Fruit fly (Drosophila melanogaster): ENCODE results near the gene CG12320.

Gene CG12320

DNA sequence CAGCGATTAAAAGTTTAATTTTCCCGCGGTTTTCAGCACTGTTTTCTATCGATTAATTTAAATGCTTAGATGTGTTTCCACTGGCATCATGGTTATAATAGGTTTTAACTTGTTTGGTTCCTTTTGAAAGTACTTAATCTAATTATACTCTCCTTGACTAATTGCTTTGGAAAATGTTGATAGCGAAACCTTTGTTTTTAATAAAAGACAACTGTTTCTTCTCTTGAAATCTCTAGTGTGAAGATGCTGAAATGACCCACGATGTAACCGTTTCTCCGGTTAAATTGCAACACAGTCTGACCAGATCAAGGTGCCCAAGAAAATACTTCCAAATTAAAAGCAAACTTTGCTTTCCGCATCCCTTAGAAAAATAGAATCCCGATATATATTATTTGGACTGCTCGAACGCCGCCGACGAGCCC is 46.4 kb upstream of the CG12320 start, which contains the start of gene Dlc90F (continued):
- TF ChIP-seq Dip2 (GFP tag; IDR thresholded peaks at IDR 0.05) = no peak
- TF ChIP-seq Tbp (GFP tag; optimal IDR thresholded peaks at IDR 0.05) = peak; percentile 67
- no peak for TF ChIP-seq Hr78 (GFP tag; optimal IDR thresholded peaks at IDR 0.05)
- peak; percentile 100 for TF ChIP-seq CG7357 (GFP tag; IDR thresholded peaks at IDR 0.05)
- peak; percentile 81 for TF ChIP-seq Hr3 (GFP tag; optimal IDR thresholded peaks at IDR 0.05)
- TF ChIP-seq CG14014 (GFP tag; IDR thresholded peaks at IDR 0.05) = peak; percentile 80
- TF ChIP-seq CG17385 (GFP tag; optimal IDR thresholded peaks at IDR 0.05) = peak; percentile 32
- TF ChIP-seq abd-A (tag; optimal IDR thresholded peaks at IDR 0.05) = peak; percentile 49
- TF ChIP-seq ase (GFP tag; IDR thresholded peaks at IDR 0.05) = peak; percentile 65; the same call in 2 of the 3 replicates
- no peak for TF ChIP-seq CG15269 (tag; optimal IDR thresholded peaks at IDR 0.05)
- TF ChIP-seq CG6854 (GFP tag; optimal IDR thresholded peaks at IDR 0.05) = no peak
- TF ChIP-seq Xbp1 (GFP tag; optimal IDR thresholded peaks at IDR 0.05) = peak; percentile 82
- TF ChIP-seq CG2116 (GFP tag; optimal IDR thresholded peaks at IDR 0.05) = peak; percentile 82
- TF ChIP-seq Usf (GFP tag; optimal IDR thresholded peaks at IDR 0.05) = peak; percentile 52
- no peak for TF ChIP-seq da (GFP tag; optimal IDR thresholded peaks at IDR 0.05)
- peak; percentile 14; the same call in 1 of the 2 replicates for TF ChIP-seq Adf1 (GFP tag; IDR thresholded peaks at IDR 0.05)
- no peak; the same call in none of the 2 replicates for TF ChIP-seq MBD-R2 (GFP tag; IDR thresholded peaks at IDR 0.05)
- no peak for TF ChIP-seq Jarid2 (GFP tag; optimal IDR thresholded peaks at IDR 0.05)
- no peak for TF ChIP-seq CG14860 (GFP tag; IDR thresholded peaks at IDR 0.05; ENCODE audit: partially characterized antibody)
- TF ChIP-seq Sox100B (GFP tag; optimal IDR thresholded peaks at IDR 0.05) = no peak
- TF ChIP-seq B-H1 (GFP tag; IDR thresholded peaks at IDR 0.05) = peak; percentile 64; the same call in 2 of the 3 replicates
- TF ChIP-seq luna (GFP tag; optimal IDR thresholded peaks at IDR 0.05) = no peak
- TF ChIP-seq ara (GFP tag; IDR thresholded peaks at IDR 0.05) = peak; percentile 66; the same call in 1 of the 2 replicates
- peak; percentile 57 for TF ChIP-seq CG10147 (GFP tag; optimal IDR thresholded peaks at IDR 0.05)
- TF ChIP-seq ATbp (GFP tag; optimal IDR thresholded peaks at IDR 0.05) = peak; percentile 49
- TF ChIP-seq CG3281 (GFP tag; optimal IDR thresholded peaks at IDR 0.05) = peak; percentile 46
- TF ChIP-seq emc (GFP tag; optimal IDR thresholded peaks at IDR 0.05) = peak; percentile 64
- no peak for TF ChIP-seq Trl (optimal IDR thresholded peaks at IDR 0.05)
- peak; percentile 71 for TF ChIP-seq Trl (GFP tag; optimal IDR thresholded peaks at IDR 0.05)
- no peak for TF ChIP-seq MTF-1 (GFP tag; optimal IDR thresholded peaks at IDR 0.05; ENCODE audit: borderline replicate concordance)
- peak; percentile 38 for TF ChIP-seq Six4 (GFP tag; optimal IDR thresholded peaks at IDR 0.05)
- peak; percentile 82 for TF ChIP-seq dmrt11E (tag; optimal IDR thresholded peaks at IDR 0.05)
- TF ChIP-seq CG17361 (GFP tag; IDR thresholded peaks at IDR 0.05) = peak; percentile 84
- peak; percentile 41 for TF ChIP-seq CG16863 (GFP tag; optimal IDR thresholded peaks at IDR 0.05)
- peak; percentile 61 for TF ChIP-seq Elba2 (GFP tag; optimal IDR thresholded peaks at IDR 0.05)
- no peak for TF ChIP-seq Vsx1 (GFP tag; optimal IDR thresholded peaks at IDR 0.05)
- peak; percentile 86 for TF ChIP-seq CG3847 (GFP tag; IDR thresholded peaks at IDR 0.05)
- no peak for TF ChIP-seq CG7987 (GFP tag; optimal IDR thresholded peaks at IDR 0.05)
- peak; percentile 40; the same call in 1 of the 3 replicates for TF ChIP-seq CG14050 (GFP tag; IDR thresholded peaks at IDR 0.05)
- TF ChIP-seq crp (GFP tag; optimal IDR thresholded peaks at IDR 0.05) = peak in 1 of 2 experiments; percentile 44
- peak; percentile 62 for TF ChIP-seq CG15696 (tag; optimal IDR thresholded peaks at IDR 0.05)
- TF ChIP-seq CG6654 (GFP tag; optimal IDR thresholded peaks at IDR 0.05) = peak; percentile 13
- peak; percentile 67 for TF ChIP-seq CG13123 (GFP tag; optimal IDR thresholded peaks at IDR 0.05)
- peak; percentile 78 for TF ChIP-seq az2 (GFP tag; optimal IDR thresholded peaks at IDR 0.05)
- peak; percentile 66 for TF ChIP-seq tin (GFP tag; optimal IDR thresholded peaks at IDR 0.05)
- peak; percentile 69; the same call in 1 of the 2 replicates for TF ChIP-seq Awh (GFP tag; IDR thresholded peaks at IDR 0.05)
- peak; percentile 85 for TF ChIP-seq CG17802 (tag; optimal IDR thresholded peaks at IDR 0.05)
- TF ChIP-seq CG12219 (GFP tag; optimal IDR thresholded peaks at IDR 0.05) = no peak
- TF ChIP-seq psq (GFP tag; optimal IDR thresholded peaks at IDR 0.05) = no peak
- no peak for TF ChIP-seq hb (GFP tag; IDR thresholded peaks at IDR 0.05; ENCODE audit: partially characterized antibody)

Measured in whole organism, embryonic.